Fruit fly (Drosophila melanogaster): ENCODE results near the gene ScsbetaA.
A peak's percentile ranks its signal among the peaks of the same experiment; 100 is the strongest.

ScsbetaA gene

DNA sequence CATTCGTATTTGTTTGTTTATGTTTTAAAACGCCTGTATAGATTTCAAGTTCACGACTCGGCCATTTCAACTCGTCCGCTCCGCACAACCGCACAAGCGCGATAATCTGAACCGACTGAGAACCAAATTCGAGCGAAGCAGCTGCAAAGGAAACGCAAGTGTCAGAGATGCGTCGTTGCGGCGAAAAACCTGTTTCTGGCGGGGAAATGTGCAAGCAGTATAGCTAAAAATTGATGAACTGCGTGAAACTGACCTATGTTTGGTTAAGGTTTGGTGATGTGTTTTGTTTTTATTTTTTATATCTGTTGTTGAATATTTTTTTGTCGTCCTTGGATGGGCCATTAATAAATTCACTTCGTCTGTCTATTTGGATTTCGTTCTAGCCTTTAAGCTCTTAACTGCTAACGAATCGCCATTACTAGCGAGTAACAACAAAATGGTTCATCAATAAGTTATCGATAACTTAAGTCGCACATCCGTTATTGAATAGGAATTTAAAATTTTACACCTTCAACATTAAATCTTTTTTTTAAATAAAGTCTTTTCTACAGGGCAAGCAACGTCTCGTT is 6.7 kb upstream of the ScsbetaA start, which contains the start of gene pyd (continued):
- TF ChIP-seq CG8281 (tag; optimal IDR thresholded peaks at IDR 0.05) (peak; percentile 89), hkb (optimal IDR thresholded peaks at IDR 0.05) (peak; percentile 55), hkb (GFP tag; IDR thresholded peaks at IDR 0.05) (peak; percentile 55), CG15269 (tag; optimal IDR thresholded peaks at IDR 0.05) (peak; percentile 66), unpg (GFP tag; optimal IDR thresholded peaks at IDR 0.05) (peak; percentile 59), GATAe (GFP tag; conservative IDR thresholded peaks at IDR 0.05) (no peak), gro (GFP tag; optimal IDR thresholded peaks at IDR 0.05) (peak; percentile 78), Awh (GFP tag; IDR thresholded peaks at IDR 0.05) (peak; percentile 58; the same call in 1 of the 2 replicates), CG4854 (GFP tag; optimal IDR thresholded peaks at IDR 0.05) (peak; percentile 28), CG18599 (GFP tag; optimal IDR thresholded peaks at IDR 0.05) (peak; percentile 58), B-H1 (GFP tag; IDR thresholded peaks at IDR 0.05) (peak; percentile 18; the same call in 1 of the 3 replicates), esg (GFP tag; conservative IDR thresholded peaks at IDR 0.05) (no peak), CG6272 (GFP tag; IDR thresholded peaks at IDR 0.05) (no peak), ind (GFP tag; optimal IDR thresholded peaks at IDR 0.05) (peak; percentile 53), CG8765 (GFP tag; IDR thresholded peaks at IDR 0.05) (no peak), repo (GFP tag; optimal IDR thresholded peaks at IDR 0.05) (peak; percentile 20), TFAM (GFP tag; optimal IDR thresholded peaks at IDR 0.05) (no peak), CG1529 (GFP tag; optimal IDR thresholded peaks at IDR 0.05) (peak; percentile 36), tgo (GFP tag; IDR thresholded peaks at IDR 0.05) (peak; percentile 17; the same call in 1 of the 3 replicates), Antp (GFP tag; optimal IDR thresholded peaks at IDR 0.05) (peak; percentile 57), CG4424 (GFP tag; optimal IDR thresholded peaks at IDR 0.05) (peak; percentile 60), CG7271 (tag; optimal IDR thresholded peaks at IDR 0.05) (no peak), NC2β (GFP tag; optimal IDR thresholded peaks at IDR 0.05) (peak; percentile 53), sqz (GFP tag; optimal IDR thresholded peaks at IDR 0.05) (peak; percentile 31), Hmr (GFP tag; optimal IDR thresholded peaks at IDR 0.05) (peak; percentile 79), PHDP (tag; optimal IDR thresholded peaks at IDR 0.05) (peak; percentile 47), fu2 (GFP tag; optimal IDR thresholded peaks at IDR 0.05) (peak; percentile 71), Aef1 (GFP tag; IDR thresholded peaks at IDR 0.05) (0 out of 3 replicates have a peak, but pooled peaks have one; percentile 22), bowl (GFP tag; IDR thresholded peaks at IDR 0.05) (no peak; the same call in 1 of the 2 replicates), ase (GFP tag; IDR thresholded peaks at IDR 0.05) (peak; percentile 40; the same call in 1 of the 3 replicates), CG16779 (GFP tag; IDR thresholded peaks at IDR 0.05) (0 out of 2 replicates have a peak, but pooled peaks have one; percentile 50), CG3163 (GFP tag; optimal IDR thresholded peaks at IDR 0.05) (peak; percentile 65), CG13123 (GFP tag; optimal IDR thresholded peaks at IDR 0.05) (peak; percentile 27), cwo (GFP tag; optimal IDR thresholded peaks at IDR 0.05) (no peak), CG10267 (tag; optimal IDR thresholded peaks at IDR 0.05) (peak; percentile 76), CG34224 (GFP tag; IDR thresholded peaks at IDR 0.05; ENCODE audit: partially characterized antibody) (0 out of 3 replicates have a peak, but pooled peaks have one; percentile 42), Dfd (GFP tag; optimal IDR thresholded peaks at IDR 0.05) (no peak), CG17612 (GFP tag; IDR thresholded peaks at IDR 0.05) (no peak), wek (GFP tag; optimal IDR thresholded peaks at IDR 0.05) (peak; percentile 34), CG8924 (tag; optimal IDR thresholded peaks at IDR 0.05) (peak; percentile 80), CG9876 (GFP tag; optimal IDR thresholded peaks at IDR 0.05) (peak; percentile 59), H15 (GFP tag; IDR thresholded peaks at IDR 0.05) (no peak), trem (tag; optimal IDR thresholded peaks at IDR 0.05) (peak; percentile 70), insv (GFP tag; optimal IDR thresholded peaks at IDR 0.05) (peak in 1 of 2 experiments; percentile 60), tll (GFP tag; optimal IDR thresholded peaks at IDR 0.05) (peak; percentile 17 to 71), ssp (GFP tag; IDR thresholded peaks at IDR 0.05) (no peak; the same call in 1 of the 2 replicates), gem (tag; optimal IDR thresholded peaks at IDR 0.05) (peak; percentile 69), CG13424 (tag; optimal IDR thresholded peaks at IDR 0.05) (peak; percentile 65), fru (optimal IDR thresholded peaks at IDR 0.05) (no peak), CG9437 (GFP tag; optimal IDR thresholded peaks at IDR 0.05) (peak; percentile 43)
